Fruit fly (Drosophila melanogaster): ENCODE measurements around the gene CG2924.

The CG2924 gene

DNA sequence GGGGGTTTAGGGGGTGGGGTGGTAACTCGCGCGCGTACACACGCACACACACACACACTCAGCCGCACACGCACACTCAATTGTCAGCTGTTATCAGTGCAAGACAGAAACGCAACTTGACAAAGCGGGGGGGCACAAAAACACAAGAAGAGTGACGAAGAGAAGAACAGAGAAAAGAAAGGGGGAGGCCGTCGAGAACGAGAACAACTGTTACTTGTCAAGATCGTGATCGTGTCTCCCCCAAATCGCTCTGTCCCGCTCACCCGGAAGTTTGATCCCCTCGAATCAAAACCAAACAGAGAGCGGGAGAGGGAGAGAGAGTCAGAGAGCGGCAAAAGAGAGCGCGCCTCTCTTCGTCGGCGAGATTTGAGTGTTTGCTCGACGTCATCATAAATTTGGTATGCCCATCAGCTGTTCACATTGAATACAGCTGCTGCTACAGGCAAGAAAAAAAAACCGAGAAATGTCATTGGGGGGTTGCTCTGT lies 46.8 kb upstream of the CG2924 start (continued):
- TF ChIP-seq ems (GFP tag; optimal IDR thresholded peaks at IDR 0.05) (no peak), CG17328 (GFP tag; IDR thresholded peaks at IDR 0.05) (no peak; the same call in 1 of the 2 replicates), Dfd (GFP tag; optimal IDR thresholded peaks at IDR 0.05) (no peak), CG7745 (tag; optimal IDR thresholded peaks at IDR 0.05) (no peak), CG2712 (tag; optimal IDR thresholded peaks at IDR 0.05) (peak; percentile 18), CG1792 (GFP tag; optimal IDR thresholded peaks at IDR 0.05) (no peak), CG10543 (GFP tag; optimal IDR thresholded peaks at IDR 0.05) (peak; percentile 11), tgo (GFP tag; IDR thresholded peaks at IDR 0.05) (no peak), chn (GFP tag; optimal IDR thresholded peaks at IDR 0.05) (peak; percentile 7), CG7987 (GFP tag; optimal IDR thresholded peaks at IDR 0.05) (no peak), HLHmδ (GFP tag; optimal IDR thresholded peaks at IDR 0.05) (peak; percentile 85), CG3065 (GFP tag; optimal IDR thresholded peaks at IDR 0.05) (no peak), gem (tag; optimal IDR thresholded peaks at IDR 0.05) (no peak), CG2875 (GFP tag; optimal IDR thresholded peaks at IDR 0.05) (no peak), sens (GFP tag) (peak; percentile 74), Hr3 (GFP tag; optimal IDR thresholded peaks at IDR 0.05) (no peak), Opbp (GFP tag; IDR thresholded peaks at IDR 0.05; ENCODE audit: partially characterized antibody) (no peak), bbx (GFP tag; IDR thresholded peaks at IDR 0.05; ENCODE audit: partially characterized antibody) (no peak), HmgZ (tag; optimal IDR thresholded peaks at IDR 0.05) (peak; percentile 36), CG3281 (GFP tag; optimal IDR thresholded peaks at IDR 0.05) (no peak), peb (GFP tag; IDR thresholded peaks at IDR 0.05) (no peak), stc (GFP tag; IDR thresholded peaks at IDR 0.05) (peak; percentile 17; the same call in 1 of the 2 replicates), lab (GFP tag; optimal IDR thresholded peaks at IDR 0.05) (peak; percentile 15), CG4424 (GFP tag; optimal IDR thresholded peaks at IDR 0.05) (no peak), CG2678 (tag; optimal IDR thresholded peaks at IDR 0.05) (no peak), hth (optimal IDR thresholded peaks at IDR 0.05) (no peak), mirr (GFP tag; optimal IDR thresholded peaks at IDR 0.05) (peak; percentile 58), CG12659 (GFP tag; optimal IDR thresholded peaks at IDR 0.05) (no peak), sug (tag; optimal IDR thresholded peaks at IDR 0.05) (peak; percentile 94), run (tag; optimal IDR thresholded peaks at IDR 0.05) (no peak), Meics (GFP tag; optimal IDR thresholded peaks at IDR 0.05) (peak; percentile 27), CG1602 (GFP tag; optimal IDR thresholded peaks at IDR 0.05) (no peak), z (GFP tag; IDR thresholded peaks at IDR 0.05) (peak; percentile 71; the same call in 2 of the 3 replicates), Mrtf (GFP tag; IDR thresholded peaks at IDR 0.05) (no peak), CG17829 (tag; optimal IDR thresholded peaks at IDR 0.05) (no peak), CG14667 (GFP tag; IDR thresholded peaks at IDR 0.05) (no peak), CG4707 (GFP tag; optimal IDR thresholded peaks at IDR 0.05) (peak; percentile 47), Lim3 (GFP tag; IDR thresholded peaks at IDR 0.05) (no peak), pho (GFP tag; optimal IDR thresholded peaks at IDR 0.05) (peak; percentile 2), Chrac-16 (GFP tag; optimal IDR thresholded peaks at IDR 0.05) (no peak), nom (GFP tag; optimal IDR thresholded peaks at IDR 0.05) (peak; percentile 57), Nf-YA (GFP tag; IDR thresholded peaks at IDR 0.05) (no peak), lilli (GFP tag; optimal IDR thresholded peaks at IDR 0.05) (no peak), Mes4 (GFP tag; optimal IDR thresholded peaks at IDR 0.05) (no peak), grn (GFP tag; optimal IDR thresholded peaks at IDR 0.05) (peak; percentile 59), dysf (GFP tag; IDR thresholded peaks at IDR 0.05) (no peak; the same call in 2 of the 3 replicates), CHES-1-like (GFP tag; optimal IDR thresholded peaks at IDR 0.05) (no peak), slou (GFP tag; optimal IDR thresholded peaks at IDR 0.05) (no peak), CG6654 (GFP tag; optimal IDR thresholded peaks at IDR 0.05) (no peak), tna (GFP tag; IDR thresholded peaks at IDR 0.05; ENCODE audit: partially characterized antibody) (no peak), maf-S (GFP tag; optimal IDR thresholded peaks at IDR 0.05) (no peak), ab (GFP tag; optimal IDR thresholded peaks at IDR 0.05) (no peak)

All from whole organism, embryonic.